Worm (Caenorhabditis elegans): ENCODE data around the gene F12A10.8.
"Not testable (repeated sequence)": the region's sequence is repeated elsewhere in the genome, so short reads cannot be mapped to it uniquely, and the experiment has no call there.

- TF ChIP-seq crh-2 (tag; optimal IDR thresholded peaks at IDR 0.05); unc-62 (GFP tag; optimal IDR thresholded peaks at IDR 0.05); ztf-11 (tag; optimal IDR thresholded peaks at IDR 0.05); nhr-11 (tag; optimal IDR thresholded peaks at IDR 0.05); lin-39 (tag; optimal IDR thresholded peaks at IDR 0.05); ztf-4 (tag; optimal IDR thresholded peaks at IDR 0.05); nhr-129 (tag; optimal IDR thresholded peaks at IDR 0.05); ama-1 (optimal IDR thresholded peaks at IDR 0.05); snpc-4 (tag; optimal IDR thresholded peaks at IDR 0.05): not testable (repeated sequence)
These were observed 39.2 kb upstream of the F12A10.8 start, which contains the start of gene hlh-27 for ce11 chrII:5540113-5540512.
